Worm (Caenorhabditis elegans) whole organism, L4 larva: ENCODE results near the gene ugt-24.
A peak's percentile ranks its signal among the peaks of the same experiment; 100 is the strongest.

Source experiments
- F10B5.3 ChIP-seq: sonication (generic microtip); optimal IDR thresholded peaks from 2 replicates; lab custom pipeline; 2016; ENCODE audit warnings: mild to moderate bottlenecking, missing genetic modification characterization, missing compliant biosample characterization
- F26F4.8 ChIP-seq: fragments of 200-800 bp; sonication (Bioruptor generic); conservative IDR thresholded peaks from 2 replicates; pipeline ENCODE4 v1.3.6; 2022; ENCODE audit warnings: missing genetic modification characterization, missing compliant biosample characterization
- F44E2.7 ChIP-seq: fragments of 200-800 bp; sonication (Bioruptor generic); IDR thresholded peaks from 2 replicates; pipeline ENCODE4 v2.1.2; 2022; ENCODE audit warnings: missing genetic modification characterization, missing compliant biosample characterization
- T20F7.1 ChIP-seq: fragments of 200-800 bp; sonication (Bioruptor generic); optimal IDR thresholded peaks from 2 replicates; lab custom pipeline; 2018; ENCODE audit warnings: mild to moderate bottlenecking, missing genetic modification characterization, missing compliant biosample characterization
- Y75B8A.6 ChIP-seq: fragments of 200-800 bp; sonication (Bioruptor generic); IDR thresholded peaks from 2 replicates; pipeline ENCODE4 v1.3.6; 2022; ENCODE audit warnings: missing genetic modification reagents, missing genetic modification characterization, missing compliant biosample characterization
- ZK546.5 ChIP-seq, 2 experiments: sonication (generic microtip); optimal IDR thresholded peaks; 2 replicates each; lab custom pipeline; 2017; ENCODE audit warnings: missing biosample characterization in 2 of 2, missing genetic modification characterization in 2 of 2
- ceh-82 ChIP-seq: sonication (generic microtip); optimal IDR thresholded peaks from 2 replicates; lab custom pipeline; 2017; ENCODE audit warnings: missing biosample characterization, missing genetic modification characterization
- ces-1 ChIP-seq: fragments of 150-350 bp; sonication (generic microtip); optimal IDR thresholded peaks from 4 replicates; lab custom pipeline; 2014; ENCODE audit warnings: missing biosample characterization, missing genetic modification reagents, missing genetic modification characterization
- dmd-6 ChIP-seq: fragments of 200-800 bp; sonication (Bioruptor generic); IDR thresholded peaks from 2 replicates; pipeline ENCODE4 v1.3.6; 2022; ENCODE audit warnings: missing genetic modification reagents, missing genetic modification characterization, missing compliant biosample characterization
- egl-27 ChIP-seq: sonication (generic microtip); optimal IDR thresholded peaks from 3 replicates; lab custom pipeline; 2017; ENCODE audit warnings: missing biosample characterization, missing genetic modification reagents, missing genetic modification characterization
- hmg-1.1 ChIP-seq: fragments of 200-800 bp; sonication (Bioruptor generic); IDR thresholded peaks from 2 replicates; pipeline ENCODE4 v1.3.6; 2022; ENCODE audit warnings: missing genetic modification reagents, missing genetic modification characterization, missing compliant biosample characterization
- lim-7 ChIP-seq: fragments of 200-800 bp; sonication (Bioruptor generic); IDR thresholded peaks from 2 replicates; pipeline ENCODE4 v1.3.6; 2022; ENCODE audit warnings: missing genetic modification characterization, missing compliant biosample characterization
- lir-3 ChIP-seq: sonication (generic microtip); optimal IDR thresholded peaks from 2 replicates; lab custom pipeline; 2016; ENCODE audit warnings: mild to moderate bottlenecking, missing genetic modification characterization, missing compliant biosample characterization
- nhr-102 ChIP-seq: sonication (generic microtip); optimal IDR thresholded peaks from 2 replicates; lab custom pipeline; 2016; ENCODE audit warnings: mild to moderate bottlenecking, missing genetic modification characterization, moderate library complexity, missing compliant biosample characterization
- rbr-2 ChIP-seq: sonication (generic microtip); optimal IDR thresholded peaks from 2 replicates; lab custom pipeline; 2016; ENCODE audit warnings: missing genotype, missing genetic modification characterization, missing compliant biosample characterization
- spr-3 ChIP-seq: fragments of 200-800 bp; sonication (Bioruptor generic); optimal IDR thresholded peaks from 2 replicates; lab custom pipeline; 2018; ENCODE audit warnings: mild to moderate bottlenecking, missing genetic modification characterization, missing compliant biosample characterization

The ugt-24 gene

ce11 chrIV:6156833-6157232 lies 53.7 kb downstream of the ugt-24 start, which contains the start of gene C11D2.4 (continued):
- TF ChIP-seq T20F7.1 (GFP tag; lab: Kevin White, UChicago) (peak; percentile 60), F10B5.3 (tag; lab: Kevin White, UChicago) (no peak), Y75B8A.6 (GFP tag; lab: Robert Waterston, UW) (no peak), lir-3 (tag; lab: Kevin White, UChicago) (no peak), egl-27 (no peak), spr-3 (no peak), rbr-2 (tag; lab: Kevin White, UChicago) (peak; percentile 24), ceh-82 (tag; lab: Kevin White, UChicago) (no peak), hmg-1.1 (GFP tag; lab: Robert Waterston, UW) (no peak), ces-1 (GFP tag; lab: Kevin White, UChicago) (no peak), F44E2.7 (GFP tag; lab: Robert Waterston, UW) (no peak), ZK546.5 (tag; optimal IDR thresholded peaks at IDR 0.05; lab: Kevin White, UChicago) (no peak), F26F4.8 (no peak), nhr-102 (tag; lab: Kevin White, UChicago) (no peak), dmd-6 (GFP tag; lab: Robert Waterston, UW) (no peak), lim-7 (no peak)
